Fruit fly (Drosophila melanogaster) whole organism, pupa: ENCODE data around the gene CG45099.

Experiments
- CG10348 ChIP-seq: fragments of 200-800 bp; sonication (Bioruptor generic); IDR thresholded peaks from 2 replicates; pipeline ENCODE4 v1.3.6; 2022; ENCODE audit warnings: missing biosample characterization, missing genetic modification characterization
- CG12605 ChIP-seq: fragments of 200-800 bp; sonication (Bioruptor generic); IDR thresholded peaks from 2 replicates; pipeline ENCODE4 v1.3.6; 2022; ENCODE audit warnings: missing biosample characterization, missing genetic modification characterization
- CG15710 ChIP-seq: fragments of 200-800 bp; sonication (Bioruptor generic); optimal IDR thresholded peaks from 2 replicates; lab custom pipeline; 2018; ENCODE audit warnings: missing biosample characterization, mild to moderate bottlenecking, missing genetic modification characterization, moderate library complexity
- CG17806 ChIP-seq: fragments of 200-800 bp; sonication (Bioruptor generic); optimal IDR thresholded peaks from 2 replicates; lab custom pipeline; 2018; ENCODE audit warnings: missing biosample characterization, mild to moderate bottlenecking, missing genetic modification characterization, moderate library complexity
- CG4496 ChIP-seq: fragments of 200-800 bp; sonication (Bioruptor generic); IDR thresholded peaks from 3 replicates; pipeline ENCODE4 v1.3.6; 2022; ENCODE audit warnings: missing biosample characterization, missing genetic modification characterization
- CG8159 ChIP-seq: fragments of 200-800 bp; sonication (Bioruptor generic); optimal IDR thresholded peaks from 3 replicates; lab custom pipeline; 2018; ENCODE audit warnings: missing biosample characterization, mild to moderate bottlenecking, missing genetic modification characterization, moderate library complexity
- CG8301 ChIP-seq: fragments of 200-800 bp; sonication (Bioruptor generic); optimal IDR thresholded peaks from 2 replicates; lab custom pipeline; 2018; ENCODE audit warnings: missing biosample characterization, mild to moderate bottlenecking, missing genetic modification characterization
- CG9948 ChIP-seq: fragments of 200-800 bp; sonication (Bioruptor generic); optimal IDR thresholded peaks from 2 replicates; lab custom pipeline; 2018; ENCODE audit warnings: missing biosample characterization, mild to moderate bottlenecking, missing genetic modification characterization, moderate library complexity
- D1 ChIP-seq: fragments of 200-800 bp; sonication (Bioruptor generic); optimal IDR thresholded peaks from 2 replicates; lab custom pipeline; 2018; ENCODE audit warnings: missing biosample characterization, mild to moderate bottlenecking, missing genetic modification characterization, moderate library complexity
- EcR ChIP-seq: fragments of 200-800 bp; sonication (Bioruptor generic); optimal IDR thresholded peaks from 3 replicates; lab custom pipeline; 2019; ENCODE audit warnings: missing biosample characterization, missing genetic modification characterization, mild to moderate bottlenecking, moderate library complexity, missing genetic modification reagents
- Ets98B ChIP-seq: fragments of 200-800 bp; sonication (Bioruptor generic); IDR thresholded peaks from 2 replicates; pipeline ENCODE4 v1.3.6; 2022; ENCODE audit warnings: missing biosample characterization, missing genetic modification characterization
- Pif1A ChIP-seq: fragments of 200-800 bp; sonication (Bioruptor generic); optimal IDR thresholded peaks from 3 replicates; lab custom pipeline; 2016; ENCODE audit warnings: missing biosample characterization, missing genetic modification characterization
- fd96Ca ChIP-seq: fragments of 200-800 bp; sonication (Bioruptor generic); IDR thresholded peaks from 3 replicates; pipeline ENCODE4 v1.3.6; 2022; ENCODE audit warnings: missing biosample characterization, missing genetic modification characterization
- gl ChIP-seq: fragments of 200-800 bp; sonication (Bioruptor generic); optimal IDR thresholded peaks from 2 replicates; lab custom pipeline; 2018; ENCODE audit warnings: missing biosample characterization, mild to moderate bottlenecking, missing genetic modification characterization

DNA sequence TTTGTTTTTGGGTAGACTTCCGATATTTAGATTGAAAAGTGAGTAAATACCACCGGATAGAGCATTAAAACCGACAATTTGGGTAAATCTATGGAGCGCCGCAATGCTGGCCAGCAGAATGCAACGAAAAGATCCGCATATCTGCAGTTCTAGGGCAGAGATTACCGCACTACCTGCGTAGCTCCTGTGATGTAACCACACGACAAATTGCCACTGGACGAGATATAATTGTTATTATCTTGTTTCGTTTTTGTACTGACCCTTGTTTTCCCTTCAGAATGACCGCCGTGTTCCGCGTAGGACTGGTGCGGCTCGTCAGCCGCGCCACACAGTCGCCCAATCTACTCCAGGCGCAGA is 6.4 kb downstream of the CG45099 start:
- TF ChIP-seq Pif1A (GFP tag; lab: Kevin White, UChicago): no peak
- TF ChIP-seq CG8159: no peak
- no peak for TF ChIP-seq CG12605
- TF ChIP-seq gl (tag; lab: Kevin White, UChicago): no peak
- no peak for TF ChIP-seq Ets98B (GFP tag; lab: Robert Waterston, UW)
- no peak for TF ChIP-seq CG10348
- TF ChIP-seq D1 (tag; lab: Kevin White, UChicago): no peak
- TF ChIP-seq CG17806: no peak
- no peak for TF ChIP-seq EcR
- no peak for TF ChIP-seq fd96Ca (GFP tag; lab: Robert Waterston, UW)
- TF ChIP-seq CG8301 (tag; lab: Kevin White, UChicago): no peak
- TF ChIP-seq CG4496 (GFP tag; lab: Robert Waterston, UW): no peak
- TF ChIP-seq CG15710: no peak
- TF ChIP-seq CG9948 (tag; lab: Kevin White, UChicago): no peak
